Fruit fly (Drosophila melanogaster) whole organism: ENCODE data around the gene lark.

Experiments
- CG8478 ChIP-seq: fragments of >200 bp; optimal IDR thresholded peaks from 2 replicates; lab custom pipeline; 2018; ENCODE audit warnings: inconsistent platforms
- Dll ChIP-seq: fragments of >200 bp; optimal IDR thresholded peaks from 2 replicates; lab custom pipeline; 2017
- EcR ChIP-seq, 2 experiments: fragments of >200 bp; optimal IDR thresholded peaks; 2 replicates each; lab custom pipeline; 2017; ENCODE audit warnings: missing biosample characterization in 2 of 2, missing genetic modification characterization in 2 of 2, missing genetic modification reagents in 2 of 2
- pan ChIP-seq: fragments of >200 bp; optimal IDR thresholded peaks from 2 replicates; lab custom pipeline; 2017
- psq ChIP-seq: fragments of >200 bp; optimal IDR thresholded peaks from 2 replicates; lab custom pipeline; 2017

- TF ChIP-seq pan (lab: Kevin White, UChicago) (no peak), EcR (GFP tag; optimal IDR thresholded peaks at IDR 0.05; lab: Kevin White, UChicago) (no peak), Dll (no peak), CG8478 (lab: Kevin White, UChicago) (no peak), psq (lab: Kevin White, UChicago) (no peak)
Measured at dm6 chr3L:7360324-7360852, 21.3 kb downstream of the lark start, which contains the start of gene Sec63.
